Fruit fly (Drosophila melanogaster): ENCODE data around the gene CG7573.

DNA sequence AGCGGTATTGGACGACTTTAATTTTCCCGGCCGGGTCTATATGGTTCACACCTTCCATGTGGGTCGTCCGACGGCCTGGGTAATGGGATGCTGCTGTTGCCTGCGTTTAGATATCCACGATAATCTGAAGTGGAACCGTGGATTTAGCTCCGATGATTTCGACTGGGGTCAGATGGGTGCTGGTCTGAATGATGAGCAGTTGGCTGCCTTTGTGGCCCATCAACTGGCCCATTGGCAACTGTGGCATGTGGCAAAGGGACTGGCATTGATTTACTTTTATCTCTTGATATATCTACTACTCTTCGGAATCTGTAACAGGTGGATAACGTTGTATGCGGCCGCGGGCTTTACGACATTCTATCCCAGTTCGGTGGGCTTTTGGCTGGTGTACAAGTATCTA, 1.2 kb downstream of the CG7573 start:
- TF ChIP-seq CG4496 (GFP tag; IDR thresholded peaks at IDR 0.05) = no peak
- no peak for TF ChIP-seq CG32121 (GFP tag; IDR thresholded peaks at IDR 0.05)
- no peak for TF ChIP-seq CG15710 (tag; optimal IDR thresholded peaks at IDR 0.05)
